Worm (Caenorhabditis elegans) whole organism, L1 larva: ENCODE data around the gene C16C8.19.

Experiments used
- ama-1 ChIP-seq: fragments of 150-350 bp; optimal IDR thresholded peaks from 2 replicates; lab custom pipeline; 2014
- ceh-82 ChIP-seq, 3 experiments: fragments of 150-350 bp in 1 of 3; sonication (generic microtip) in 2 of 3; optimal IDR thresholded peaks; 2 replicates each; lab custom pipeline; 2014 to 2017; ENCODE audit warnings: missing biosample characterization in 3 of 3, missing genetic modification characterization in 3 of 3
- egl-27 ChIP-seq, 2 experiments: fragments of 150-350 bp in 1 of 2; sonication (generic microtip); optimal IDR thresholded peaks; 3 replicates each; lab custom pipeline; 2017 to 2018; ENCODE audit warnings: missing biosample characterization in 2 of 2, missing genetic modification characterization in 2 of 2, missing genetic modification reagents in 2 of 2
- lin-15B ChIP-seq: fragments of 150-350 bp; sonication (generic microtip); optimal IDR thresholded peaks from 3 replicates; lab custom pipeline; 2014; ENCODE audit warnings: missing biosample characterization, missing genetic modification characterization
- lin-39 ChIP-seq: fragments of 150-350 bp; optimal IDR thresholded peaks from 2 replicates; lab custom pipeline; 2014; ENCODE audit warnings: missing biosample characterization, missing genetic modification reagents, missing genetic modification characterization
- lsy-2 ChIP-seq, 2 experiments: fragments of 150-350 bp; optimal IDR thresholded peaks; 2 replicates each; lab custom pipeline; 2014; ENCODE audit warnings: missing biosample characterization in 2 of 2, missing genetic modification characterization in 2 of 2
- nhr-11 ChIP-seq: fragments of 150-350 bp; optimal IDR thresholded peaks from 2 replicates; lab custom pipeline; 2014; ENCODE audit warnings: missing biosample characterization, missing genetic modification characterization
- nhr-19 ChIP-seq: fragments of 200-800 bp; sonication (Bioruptor generic); conservative IDR thresholded peaks from 2 replicates; pipeline ENCODE4 v1.3.6; 2022; ENCODE audit warnings: missing genetic modification characterization, missing compliant biosample characterization
- nhr-237 ChIP-seq: fragments of 150-350 bp; optimal IDR thresholded peaks from 2 replicates; lab custom pipeline; 2014; ENCODE audit warnings: missing biosample characterization, missing genetic modification characterization
- pqm-1 ChIP-seq: sonication (generic microtip); optimal IDR thresholded peaks from 3 replicates; lab custom pipeline; 2017; ENCODE audit warnings: missing biosample characterization, missing genetic modification characterization
- sox-4 ChIP-seq: sonication (generic microtip); optimal IDR thresholded peaks from 2 replicates; lab custom pipeline; 2016; ENCODE audit warnings: missing genetic modification characterization, missing compliant biosample characterization
- tbx-2 ChIP-seq: sonication (generic microtip); optimal IDR thresholded peaks from 2 replicates; lab custom pipeline; 2016; ENCODE audit warnings: missing genetic modification characterization, missing compliant biosample characterization

- no peak for TF ChIP-seq lin-15B (tag; lab: Kevin White, UChicago)
- TF ChIP-seq pqm-1 (tag; lab: Kevin White, UChicago), result no peak
- no peak for TF ChIP-seq nhr-11
- no peak for TF ChIP-seq ama-1 (lab: Kevin White, UChicago)
- no peak for TF ChIP-seq sox-4 (tag; lab: Kevin White, UChicago)
- no peak for TF ChIP-seq egl-27 (tag; optimal IDR thresholded peaks at IDR 0.05; lab: Kevin White, UChicago)
- TF ChIP-seq lin-39, result no peak
- TF ChIP-seq ceh-82 (tag; optimal IDR thresholded peaks at IDR 0.05; lab: Kevin White, UChicago), result no peak
- TF ChIP-seq nhr-19, result no peak
- no peak for TF ChIP-seq tbx-2
- no peak for TF ChIP-seq lsy-2 (tag; optimal IDR thresholded peaks at IDR 0.05; lab: Kevin White, UChicago)
- no peak for TF ChIP-seq nhr-237 (tag; lab: Kevin White, UChicago)
Observed at ce11 chrII:3461586-3461985, 3.3 kb downstream of the C16C8.19 start, which contains the start of gene C16C8.8.
